Worm (Caenorhabditis elegans): ENCODE results near the gene algn-14.

DNA sequence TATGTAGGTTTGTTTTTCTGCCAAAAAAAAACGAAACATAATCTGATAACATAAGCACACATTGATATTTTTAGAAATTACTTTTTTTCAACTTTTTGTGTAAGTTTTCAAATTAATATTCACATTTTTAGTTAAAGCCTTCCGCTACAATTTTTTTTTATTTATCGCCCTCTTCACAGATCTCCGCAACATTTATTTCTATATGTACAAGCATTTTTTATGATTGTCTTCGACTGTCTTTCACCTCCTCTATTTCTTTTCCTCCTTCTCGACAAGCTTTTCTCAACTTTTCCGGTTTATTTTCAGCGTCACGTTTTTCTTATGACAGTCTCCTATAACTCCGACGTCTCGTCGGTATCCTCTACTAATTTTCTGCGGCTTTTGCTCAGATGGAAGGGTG, 47.3 kb downstream of the algn-14 start, which contains the start of gene best-20:
- TF ChIP-seq ztf-29 (GFP tag; IDR thresholded peaks at IDR 0.05): no peak
- no peak for TF ChIP-seq tab-1 (GFP tag; IDR thresholded peaks at IDR 0.05)
- no peak for TF ChIP-seq cog-1 (tag; optimal IDR thresholded peaks at IDR 0.05)
- TF ChIP-seq med-1 (GFP tag; optimal IDR thresholded peaks at IDR 0.05; ENCODE audit: insufficient read depth): no peak
- no peak for TF ChIP-seq ztf-23 (GFP tag; IDR thresholded peaks at IDR 0.05)
- TF ChIP-seq ref-1 (GFP tag; conservative IDR thresholded peaks at IDR 0.05): no peak
